Fruit fly (Drosophila melanogaster) whole organism, embryonic: ENCODE data around the gene Shmt.
A peak's percentile ranks its signal among the peaks of the same experiment; 100 is the strongest.

Experiments used
- CG10147 ChIP-seq: fragments of 200-800 bp; sonication (Bioruptor generic); optimal IDR thresholded peaks from 2 replicates; lab custom pipeline; 2019; ENCODE audit warnings: missing biosample characterization, mild to moderate bottlenecking, missing genetic modification characterization, moderate library complexity
- CG10274 ChIP-seq: fragments of 200-800 bp; sonication (Bioruptor generic); optimal IDR thresholded peaks from 3 replicates; lab custom pipeline; 2017; ENCODE audit warnings: missing biosample characterization, mild to moderate bottlenecking, missing genetic modification characterization
- CG11093 ChIP-seq: fragments of 200-800 bp; sonication (Bioruptor generic); IDR thresholded peaks from 3 replicates; pipeline ENCODE4 v1.3.6; 2022; ENCODE audit warnings: missing biosample characterization, missing genetic modification characterization
- CG11560 ChIP-seq: fragments of 200-800 bp; sonication (Bioruptor generic); IDR thresholded peaks from 3 replicates; pipeline ENCODE4 v1.3.6; 2022; ENCODE audit warnings: missing biosample characterization, missing genetic modification characterization
- CG11695 ChIP-seq: fragments of 200-800 bp; sonication (Bioruptor generic); IDR thresholded peaks from 3 replicates; pipeline ENCODE4 v1.3.6; 2022; ENCODE audit warnings: missing biosample characterization, missing genetic modification characterization
- CG11696 ChIP-seq: fragments of 200-800 bp; sonication (Bioruptor generic); IDR thresholded peaks from 2 replicates; pipeline ENCODE4 v1.3.6; 2022; ENCODE audit warnings: missing biosample characterization, missing genetic modification characterization
- CG12391 ChIP-seq: fragments of 200-800 bp; sonication (Bioruptor generic); optimal IDR thresholded peaks from 3 replicates; lab custom pipeline; 2018; ENCODE audit warnings: missing biosample characterization, mild to moderate bottlenecking, missing genetic modification characterization, moderate library complexity
- CG12942 ChIP-seq: fragments of 200-800 bp; sonication (Bioruptor generic); optimal IDR thresholded peaks from 3 replicates; lab custom pipeline; 2016; ENCODE audit warnings: missing biosample characterization, missing genetic modification characterization
- CG13296 ChIP-seq: fragments of 200-800 bp; sonication (Bioruptor generic); optimal IDR thresholded peaks from 3 replicates; lab custom pipeline; 2018; ENCODE audit warnings: missing biosample characterization, mild to moderate bottlenecking, missing genetic modification characterization
- CG14667 ChIP-seq: fragments of 200-800 bp; sonication (Bioruptor generic); IDR thresholded peaks from 2 replicates; pipeline ENCODE4 v1.3.6; 2022; ENCODE audit warnings: missing biosample characterization, missing genetic modification characterization
- CG14710 ChIP-seq: fragments of 200-800 bp; sonication (Bioruptor generic); optimal IDR thresholded peaks from 3 replicates; lab custom pipeline; 2019; ENCODE audit warnings: missing biosample characterization, mild to moderate bottlenecking, missing genetic modification characterization, moderate library complexity
- CG1792 ChIP-seq: fragments of 200-800 bp; sonication (Bioruptor generic); optimal IDR thresholded peaks from 2 replicates; lab custom pipeline; 2016; ENCODE audit warnings: missing biosample characterization, missing genetic modification characterization
- CG3163 ChIP-seq: fragments of 200-800 bp; sonication (Bioruptor generic); optimal IDR thresholded peaks from 3 replicates; lab custom pipeline; 2016; ENCODE audit warnings: missing biosample characterization, missing genetic modification characterization
- CG34376 ChIP-seq: fragments of 200-800 bp; sonication (Bioruptor generic); optimal IDR thresholded peaks from 2 replicates; lab custom pipeline; 2018; ENCODE audit warnings: missing biosample characterization, mild to moderate bottlenecking, missing genetic modification characterization
- CG3847 ChIP-seq: fragments of 200-800 bp; sonication (Bioruptor generic); IDR thresholded peaks from 2 replicates; pipeline ENCODE4 v1.3.6; 2022; ENCODE audit warnings: missing biosample characterization, missing genetic modification characterization
- CG6854 ChIP-seq: fragments of 200-800 bp; sonication (Bioruptor generic); optimal IDR thresholded peaks from 3 replicates; lab custom pipeline; 2017; ENCODE audit warnings: missing biosample characterization, mild to moderate bottlenecking, missing genetic modification characterization
- CG7556 ChIP-seq: fragments of 200-800 bp; sonication (Bioruptor generic); optimal IDR thresholded peaks from 2 replicates; lab custom pipeline; 2017; ENCODE audit warnings: missing biosample characterization, mild to moderate bottlenecking, missing genetic modification characterization
- CG9932 ChIP-seq: fragments of 200-800 bp; sonication (Bioruptor generic); IDR thresholded peaks from 2 replicates; pipeline ENCODE4 v1.3.6; 2022; ENCODE audit warnings: missing biosample characterization, missing genetic modification characterization
- Dbx ChIP-seq: fragments of 200-800 bp; sonication (Bioruptor generic); IDR thresholded peaks from 3 replicates; pipeline ENCODE4 v1.3.6; 2022; ENCODE audit warnings: missing biosample characterization, missing genetic modification characterization
- Dek ChIP-seq: fragments of 200-800 bp; sonication (Bioruptor generic); optimal IDR thresholded peaks from 3 replicates; lab custom pipeline; 2019; ENCODE audit warnings: missing biosample characterization, mild to moderate bottlenecking, missing genetic modification characterization, moderate library complexity
- Med ChIP-seq: fragments of 200-800 bp; sonication (Bioruptor generic); peaks from one replicate; lab custom pipeline; 2016; ENCODE audit warnings: missing biosample characterization, missing genetic modification characterization, mild to moderate bottlenecking, inconsistent platforms, moderate library complexity
- Meics ChIP-seq: fragments of 200-800 bp; sonication (Bioruptor generic); optimal IDR thresholded peaks from 2 replicates; lab custom pipeline; 2017; ENCODE audit warnings: missing biosample characterization, mild to moderate bottlenecking, missing genetic modification characterization
- NC2β ChIP-seq: fragments of 200-800 bp; sonication (Bioruptor generic); optimal IDR thresholded peaks from 2 replicates; lab custom pipeline; 2016; ENCODE audit warnings: missing biosample characterization, missing genetic modification characterization
- Neu2 ChIP-seq: fragments of 200-800 bp; sonication (Bioruptor generic); optimal IDR thresholded peaks from 3 replicates; lab custom pipeline; 2016; ENCODE audit warnings: missing biosample characterization, missing genetic modification characterization, borderline replicate concordance
- Nf-YC ChIP-seq: fragments of 200-800 bp; optimal IDR thresholded peaks from 3 replicates; lab custom pipeline; 2019; ENCODE audit warnings: missing biosample characterization, mild to moderate bottlenecking, missing genetic modification characterization, moderate library complexity
- Six4 ChIP-seq: fragments of 200-800 bp; sonication (Bioruptor generic); optimal IDR thresholded peaks from 2 replicates; lab custom pipeline; 2016; ENCODE audit warnings: missing biosample characterization, missing genetic modification characterization
- abd-A ChIP-seq: fragments of 200-800 bp; sonication (Bioruptor generic); optimal IDR thresholded peaks from 3 replicates; lab custom pipeline; 2019; ENCODE audit warnings: missing biosample characterization, mild to moderate bottlenecking, missing genetic modification characterization, moderate library complexity
- bowl ChIP-seq: fragments of 200-800 bp; sonication (Bioruptor generic); IDR thresholded peaks from 2 replicates; pipeline ENCODE4 v1.3.6; 2022; ENCODE audit warnings: missing biosample characterization, missing genetic modification characterization
- btn ChIP-seq: fragments of 200-800 bp; sonication (Bioruptor generic); optimal IDR thresholded peaks from 2 replicates; lab custom pipeline; 2016; ENCODE audit warnings: missing biosample characterization, missing genetic modification characterization
- ci ChIP-seq: fragments of 200-800 bp; sonication (Bioruptor generic); IDR thresholded peaks from 3 replicates; pipeline ENCODE4 v1.3.6; 2022; ENCODE audit warnings: missing biosample characterization, missing genetic modification characterization
- ems ChIP-seq: fragments of 200-800 bp; sonication (Bioruptor generic); optimal IDR thresholded peaks from 3 replicates; lab custom pipeline; 2016; ENCODE audit warnings: missing biosample characterization, missing genetic modification characterization
- eyg ChIP-seq: fragments of 200-800 bp; sonication (Bioruptor generic); optimal IDR thresholded peaks from 3 replicates; lab custom pipeline; 2016; ENCODE audit warnings: missing biosample characterization, missing genetic modification characterization
- gfzf ChIP-seq: fragments of 200-800 bp; sonication (Bioruptor generic); optimal IDR thresholded peaks from 2 replicates; lab custom pipeline; 2016; ENCODE audit warnings: missing biosample characterization, mild to moderate bottlenecking, missing genetic modification characterization, moderate library complexity
- gro ChIP-seq: fragments of 200-800 bp; sonication (Bioruptor generic); optimal IDR thresholded peaks from 2 replicates; lab custom pipeline; 2016; ENCODE audit warnings: missing biosample characterization, missing genetic modification characterization
- h ChIP-seq: fragments of >200 bp; optimal IDR thresholded peaks from 2 replicates; lab custom pipeline; 2017
- hkb ChIP-seq, 2 experiments: fragments of 200-800 bp in 1 of 2; fragments of >200 bp in 1 of 2; sonication (Bioruptor generic) in 1 of 2; IDR thresholded peaks in 1 of 2; optimal IDR thresholded peaks in 1 of 2; 2 replicates each; pipeline versions ENCODE4 v1.3.6 to Lab custom; 2017 to 2022; ENCODE audit warnings: missing biosample characterization in 1 of 2, missing genetic modification characterization in 1 of 2
- ind ChIP-seq: fragments of 200-800 bp; sonication (Bioruptor generic); optimal IDR thresholded peaks from 3 replicates; lab custom pipeline; 2016; ENCODE audit warnings: missing biosample characterization, missing genetic modification characterization
- jigr1 ChIP-seq: fragments of 200-800 bp; sonication (Bioruptor generic); IDR thresholded peaks from 3 replicates; pipeline ENCODE4 v1.3.6; 2022; ENCODE audit warnings: missing biosample characterization, missing genetic modification characterization
- klu ChIP-seq: fragments of 200-800 bp; sonication (Bioruptor generic); IDR thresholded peaks from 2 replicates; pipeline ENCODE4 v1.3.6; 2022; ENCODE audit warnings: missing biosample characterization, missing genetic modification characterization
- lab ChIP-seq: fragments of 200-800 bp; sonication (Bioruptor generic); optimal IDR thresholded peaks from 3 replicates; lab custom pipeline; 2017; ENCODE audit warnings: missing biosample characterization, missing genetic modification characterization, mild to moderate bottlenecking, moderate library complexity, missing genetic modification reagents
- nerfin-1 ChIP-seq: fragments of 200-800 bp; sonication (Bioruptor generic); optimal IDR thresholded peaks from 3 replicates; lab custom pipeline; 2019; ENCODE audit warnings: missing biosample characterization, mild to moderate bottlenecking, missing genetic modification characterization, moderate library complexity
- pum ChIP-seq: fragments of 200-800 bp; sonication (Bioruptor generic); optimal IDR thresholded peaks from 2 replicates; lab custom pipeline; 2016; ENCODE audit warnings: missing biosample characterization, missing genetic modification characterization
- pzg ChIP-seq: fragments of 200-800 bp; sonication (Bioruptor generic); optimal IDR thresholded peaks from 3 replicates; lab custom pipeline; 2018; ENCODE audit warnings: missing biosample characterization, mild to moderate bottlenecking, missing genetic modification characterization, moderate library complexity
- sc ChIP-seq, 3 experiments: fragments of >200 bp in 2 of 3; fragments of 200-800 bp in 1 of 3; sonication (Bioruptor generic) in 1 of 3; optimal IDR thresholded peaks; 2 replicates in 2 of 3; 3 replicates in 1 of 3; lab custom pipeline; 2017; ENCODE audit warnings: mild to moderate bottlenecking in 1 of 3, missing biosample characterization in 1 of 3, missing genetic modification characterization in 1 of 3, missing genetic modification reagents in 1 of 3
- sens-2 ChIP-seq: fragments of 200-800 bp; sonication (Bioruptor generic); IDR thresholded peaks from 2 replicates; pipeline ENCODE4 v1.3.6; 2022; ENCODE audit warnings: missing biosample characterization, missing genetic modification characterization
- sisA ChIP-seq: fragments of 200-800 bp; sonication (Bioruptor generic); IDR thresholded peaks from 2 replicates; pipeline ENCODE4 v1.3.6; 2022; ENCODE audit warnings: missing biosample characterization, missing genetic modification characterization
- ssp ChIP-seq: fragments of 200-800 bp; sonication (Bioruptor generic); IDR thresholded peaks from 2 replicates; pipeline ENCODE4 v1.3.6; 2022; ENCODE audit warnings: missing biosample characterization, missing genetic modification characterization
- ttk ChIP-seq: fragments of 200-800 bp; sonication (Bioruptor generic); IDR thresholded peaks from 2 replicates; pipeline ENCODE4 v2.1.2; 2022; ENCODE audit warnings: missing biosample characterization, missing genetic modification characterization
- vfl ChIP-seq: fragments of 200-800 bp; sonication (Bioruptor generic); optimal IDR thresholded peaks from 2 replicates; lab custom pipeline; 2016; ENCODE audit warnings: missing biosample characterization, missing genetic modification characterization
- wor ChIP-seq: fragments of 200-800 bp; sonication (Bioruptor generic); IDR thresholded peaks from 2 replicates; pipeline ENCODE4 v1.3.6; 2022; ENCODE audit warnings: missing biosample characterization, missing genetic modification characterization

Shmt gene

dm6 chrX:5918499-5919126 lies 2.0 kb upstream of the Shmt start (continued):
- TF ChIP-seq CG3847 (GFP tag; lab: Robert Waterston, UW) (peak; percentile 99), NC2β (GFP tag; lab: Kevin White, UChicago) (peak; percentile 98), sens-2 (GFP tag; lab: Robert Waterston, UW) (peak; percentile 98), btn (peak; percentile 97), CG9932 (GFP tag; lab: Robert Waterston, UW) (peak; percentile 100), bowl (GFP tag; lab: Robert Waterston, UW) (peak; percentile 98), CG7556 (GFP tag; lab: Kevin White, UChicago) (peak; percentile 98), Dek (tag; lab: Kevin White, UChicago) (peak; percentile 99), ssp (GFP tag; lab: Robert Waterston, UW) (peak; percentile 96), CG13296 (GFP tag; lab: Kevin White, UChicago) (peak; percentile 99), ems (GFP tag; lab: Kevin White, UChicago) (peak; percentile 98), Dbx (GFP tag; lab: Robert Waterston, UW) (peak; percentile 100), Meics (GFP tag; lab: Kevin White, UChicago) (peak; percentile 99), pzg (peak; percentile 45), eyg (GFP tag; lab: Kevin White, UChicago) (peak; percentile 97), gro (GFP tag; lab: Kevin White, UChicago) (peak; percentile 99), CG12391 (peak; percentile 98), abd-A (tag; lab: Kevin White, UChicago) (peak; percentile 93), Med (peak; percentile 100), CG11093 (GFP tag; lab: Robert Waterston, UW) (peak; percentile 99), nerfin-1 (peak; percentile 96), CG3163 (GFP tag; lab: Kevin White, UChicago) (peak; percentile 92), wor (GFP tag; lab: Robert Waterston, UW) (peak; percentile 98), lab (GFP tag; lab: Kevin White, UChicago) (peak; percentile 100), Neu2 (GFP tag; lab: Kevin White, UChicago) (peak; percentile 91), CG10274 (GFP tag; lab: Kevin White, UChicago) (peak; percentile 95), CG11695 (GFP tag; lab: Robert Waterston, UW) (peak; percentile 98), Nf-YC (tag; lab: Kevin White, UChicago) (peak; percentile 90), sc (optimal IDR thresholded peaks at IDR 0.05; lab: Kevin White, UChicago) (no peak), sc (GFP tag; optimal IDR thresholded peaks at IDR 0.05; lab: Kevin White, UChicago) (peak; percentile 94), Six4 (GFP tag; lab: Kevin White, UChicago) (peak; percentile 98), CG11696 (peak; percentile 95), CG34376 (GFP tag; lab: Kevin White, UChicago) (peak; percentile 99), jigr1 (GFP tag; lab: Robert Waterston, UW) (peak; percentile 98), CG10147 (peak; percentile 99), ttk (GFP tag; lab: Robert Waterston, UW) (peak; percentile 99), CG6854 (GFP tag; lab: Kevin White, UChicago) (peak; percentile 97), sisA (GFP tag; lab: Robert Waterston, UW) (peak; percentile 100), CG1792 (peak; percentile 98), CG14710 (peak; percentile 94), gfzf (GFP tag; lab: Kevin White, UChicago) (peak; percentile 30), CG14667 (GFP tag; lab: Robert Waterston, UW) (peak; percentile 99), hkb (optimal IDR thresholded peaks at IDR 0.05; lab: Kevin White, UChicago) (no peak), hkb (GFP tag; IDR thresholded peaks at IDR 0.05; lab: Robert Waterston, UW) (peak; percentile 99), vfl (peak; percentile 95), CG11560 (tag; lab: Robert Waterston, UW) (peak; percentile 95), klu (GFP tag; lab: Robert Waterston, UW) (peak; percentile 99), h (lab: Kevin White, UChicago) (no peak), ci (GFP tag; lab: Robert Waterston, UW) (peak; percentile 100), CG12942 (GFP tag; lab: Kevin White, UChicago) (peak; percentile 99), pum (GFP tag; lab: Kevin White, UChicago) (peak; percentile 99), ind (GFP tag; lab: Kevin White, UChicago) (peak; percentile 99)
